Worm (Caenorhabditis elegans) whole organism, mixed stage, embryonic: ENCODE results near the gene F26D11.12.

Experiments
- M03D4.4 ChIP-seq: sonication (generic microtip); optimal IDR thresholded peaks from 2 replicates; lab custom pipeline; 2017; ENCODE audit warnings: mild to moderate bottlenecking, missing genetic modification characterization, missing compliant biosample characterization
- bed-3 ChIP-seq: fragments of 200-800 bp; sonication (Bioruptor generic); optimal IDR thresholded peaks from 3 replicates; lab custom pipeline; 2018; ENCODE audit warnings: mild to moderate bottlenecking, missing genetic modification characterization, moderate library complexity, missing compliant biosample characterization
- blmp-1 ChIP-seq: fragments of 150-350 bp; optimal IDR thresholded peaks from 2 replicates; lab custom pipeline; 2014; ENCODE audit warnings: missing biosample characterization, missing genetic modification characterization
- ceh-39 ChIP-seq: fragments of 150-350 bp; optimal IDR thresholded peaks from 2 replicates; lab custom pipeline; 2014; ENCODE audit warnings: missing biosample characterization, missing genetic modification characterization
- ceh-43 ChIP-seq: fragments of 200-800 bp; sonication (Bioruptor generic); optimal IDR thresholded peaks from 2 replicates; lab custom pipeline; 2018; ENCODE audit warnings: mild to moderate bottlenecking, missing genetic modification characterization, moderate library complexity, missing compliant biosample characterization
- ceh-83 ChIP-seq: fragments of 200-800 bp; sonication (Bioruptor generic); optimal IDR thresholded peaks from 2 replicates; lab custom pipeline; 2018; ENCODE audit warnings: mild to moderate bottlenecking, missing genetic modification characterization, missing compliant biosample characterization
- ces-1 ChIP-seq: fragments of 150-350 bp; optimal IDR thresholded peaks from 2 replicates; lab custom pipeline; 2014; ENCODE audit warnings: missing biosample characterization, missing genetic modification reagents, missing genetic modification characterization
- cnd-1 ChIP-seq: fragments of 200-800 bp; sonication (Bioruptor generic); optimal IDR thresholded peaks from 2 replicates; lab custom pipeline; 2018; ENCODE audit warnings: mild to moderate bottlenecking, missing genetic modification characterization, missing compliant biosample characterization
- drap-1 ChIP-seq: fragments of 200-800 bp; sonication (Bioruptor generic); optimal IDR thresholded peaks from 3 replicates; lab custom pipeline; 2018; ENCODE audit warnings: mild to moderate bottlenecking, missing genetic modification characterization, missing compliant biosample characterization
- elt-1 ChIP-seq: sonication (generic microtip); optimal IDR thresholded peaks from 2 replicates; lab custom pipeline; 2017; ENCODE audit warnings: missing genetic modification characterization, mild to moderate bottlenecking, missing compliant biosample characterization, antibody characterized with exemption, moderate library complexity, borderline replicate concordance; ENCODE audit not compliant: insufficient read depth
- elt-3 ChIP-seq: fragments of 150-350 bp; optimal IDR thresholded peaks from 2 replicates; lab custom pipeline; 2014; ENCODE audit warnings: missing biosample characterization, missing genetic modification characterization
- flh-1 ChIP-seq: fragments of 200-800 bp; sonication (Bioruptor generic); optimal IDR thresholded peaks from 2 replicates; lab custom pipeline; 2018; ENCODE audit warnings: mild to moderate bottlenecking, missing genetic modification characterization, moderate library complexity, missing compliant biosample characterization
- ham-2 ChIP-seq: fragments of 200-800 bp; sonication (Bioruptor generic); optimal IDR thresholded peaks from 2 replicates; lab custom pipeline; 2018; ENCODE audit warnings: mild to moderate bottlenecking, missing genetic modification characterization, missing compliant biosample characterization
- hlh-1 ChIP-seq: fragments of 150-350 bp; optimal IDR thresholded peaks from 2 replicates; lab custom pipeline; 2014; ENCODE audit warnings: missing biosample characterization, missing genetic modification reagents, missing genetic modification characterization
- lin-13 ChIP-seq: fragments of 150-350 bp; optimal IDR thresholded peaks from 2 replicates; lab custom pipeline; 2014; ENCODE audit warnings: missing biosample characterization, missing genetic modification characterization
- lin-32 ChIP-seq: fragments of 200-800 bp; sonication (Bioruptor generic); optimal IDR thresholded peaks from 2 replicates; lab custom pipeline; 2018; ENCODE audit warnings: mild to moderate bottlenecking, missing genetic modification characterization, missing compliant biosample characterization
- lsy-2 ChIP-seq: fragments of 150-350 bp; optimal IDR thresholded peaks from 2 replicates; lab custom pipeline; 2014; ENCODE audit warnings: missing biosample characterization, missing genetic modification characterization
- mab-5 ChIP-seq: fragments of 150-350 bp; optimal IDR thresholded peaks from 2 replicates; lab custom pipeline; 2014; ENCODE audit warnings: missing biosample characterization, missing genetic modification characterization
- mep-1 ChIP-seq: fragments of 150-350 bp; optimal IDR thresholded peaks from 2 replicates; lab custom pipeline; 2017; ENCODE audit warnings: missing biosample characterization, missing genetic modification reagents, missing genetic modification characterization, inconsistent platforms
- mls-2 ChIP-seq: sonication (generic microtip); optimal IDR thresholded peaks from 2 replicates; lab custom pipeline; 2016; ENCODE audit warnings: mild to moderate bottlenecking, missing genetic modification characterization, moderate library complexity, missing compliant biosample characterization
- nhr-12 ChIP-seq: fragments of 150-350 bp; optimal IDR thresholded peaks from 2 replicates; lab custom pipeline; 2014; ENCODE audit warnings: missing biosample characterization, missing genetic modification characterization
- nhr-2 ChIP-seq: fragments of 150-350 bp; optimal IDR thresholded peaks from 2 replicates; lab custom pipeline; 2014; ENCODE audit warnings: missing biosample characterization, missing genetic modification characterization
- nhr-237 ChIP-seq: fragments of 150-350 bp; optimal IDR thresholded peaks from 2 replicates; lab custom pipeline; 2014; ENCODE audit warnings: missing biosample characterization, missing genetic modification characterization
- nhr-28 ChIP-seq: fragments of 150-350 bp; optimal IDR thresholded peaks from 2 replicates; lab custom pipeline; 2014; ENCODE audit warnings: missing biosample characterization, missing genetic modification characterization
- nhr-76 ChIP-seq: sonication (generic microtip); optimal IDR thresholded peaks from 2 replicates; lab custom pipeline; 2017; ENCODE audit warnings: missing biosample characterization, missing genetic modification characterization
- pha-4 ChIP-seq: fragments of 150-350 bp; optimal IDR thresholded peaks from 2 replicates; lab custom pipeline; 2018; ENCODE audit warnings: missing biosample characterization, missing genetic modification reagents, missing genetic modification characterization
- sem-2 ChIP-seq: fragments of 200-800 bp; sonication (Bioruptor generic); optimal IDR thresholded peaks from 2 replicates; lab custom pipeline; 2018; ENCODE audit warnings: mild to moderate bottlenecking, missing genetic modification characterization, missing compliant biosample characterization
- snpc-4 ChIP-seq: fragments of 150-350 bp; optimal IDR thresholded peaks from 2 replicates; lab custom pipeline; 2014; ENCODE audit warnings: missing biosample characterization, missing genetic modification characterization
- sptf-1 ChIP-seq: sonication (generic microtip); optimal IDR thresholded peaks from 2 replicates; lab custom pipeline; 2017; ENCODE audit warnings: mild to moderate bottlenecking, missing genetic modification characterization, moderate library complexity, missing compliant biosample characterization
- tbx-8 ChIP-seq: fragments of 200-800 bp; sonication (Bioruptor generic); optimal IDR thresholded peaks from 2 replicates; lab custom pipeline; 2018; ENCODE audit warnings: mild to moderate bottlenecking, missing genetic modification characterization, moderate library complexity, missing compliant biosample characterization
- unc-120 ChIP-seq: sonication (generic microtip); optimal IDR thresholded peaks from 2 replicates; lab custom pipeline; 2017; ENCODE audit warnings: missing genetic modification characterization, missing compliant biosample characterization; ENCODE audit not compliant: poor library complexity, severe bottlenecking
- unc-39 ChIP-seq: fragments of 150-350 bp; optimal IDR thresholded peaks from 2 replicates; lab custom pipeline; 2014; ENCODE audit warnings: missing biosample characterization, missing genetic modification characterization
- unc-62 ChIP-seq: fragments of 150-350 bp; optimal IDR thresholded peaks from 2 replicates; lab custom pipeline; 2014; ENCODE audit warnings: missing biosample characterization, missing genetic modification reagents, missing genetic modification characterization
- zip-8 ChIP-seq: fragments of 150-350 bp; optimal IDR thresholded peaks from 2 replicates; lab custom pipeline; 2014; ENCODE audit warnings: missing biosample characterization, missing genetic modification characterization
- ztf-11 ChIP-seq: fragments of 150-350 bp; optimal IDR thresholded peaks from 2 replicates; lab custom pipeline; 2014; ENCODE audit warnings: missing biosample characterization, missing genetic modification characterization

The F26D11.12 gene

ce11 chrV:7955168-7955567 lies at the start of gene F26D11.12:
Gene F26D11.12 (minus strand): TSS chrV:7955312.
- TF ChIP-seq nhr-76 (no peak), ceh-83 (no peak), unc-39 (tag; lab: Kevin White, UChicago) (no peak), nhr-12 (tag; lab: Kevin White, UChicago) (no peak), elt-3 (tag; lab: Kevin White, UChicago) (no peak), bed-3 (GFP tag; lab: Kevin White, UChicago) (no peak), lin-32 (GFP tag; lab: Kevin White, UChicago) (no peak), ces-1 (GFP tag; lab: Kevin White, UChicago) (no peak), unc-62 (GFP tag; lab: Kevin White, UChicago) (no peak), flh-1 (GFP tag; lab: Kevin White, UChicago) (no peak), lsy-2 (no peak), pha-4 (tag; lab: Kevin White, UChicago) (no peak), mls-2 (no peak), zip-8 (tag; lab: Kevin White, UChicago) (no peak)

- no peak for TF ChIP-seq nhr-28 (tag; lab: Kevin White, UChicago)
- peak; percentile 28 for TF ChIP-seq sptf-1 (tag; lab: Kevin White, UChicago)
- no peak for TF ChIP-seq nhr-76
- TF ChIP-seq ces-1 (GFP tag; lab: Kevin White, UChicago): peak; percentile 82
- TF ChIP-seq ham-2: no peak
- no peak for TF ChIP-seq lin-32 (GFP tag; lab: Kevin White, UChicago)
- no peak for TF ChIP-seq nhr-2 (tag; lab: Kevin White, UChicago)
- TF ChIP-seq ceh-43: no peak
- TF ChIP-seq flh-1 (GFP tag; lab: Kevin White, UChicago): no peak
- TF ChIP-seq ceh-39: no peak
- TF ChIP-seq pha-4 (tag; lab: Kevin White, UChicago): peak; percentile 7
- TF ChIP-seq nhr-12 (tag; lab: Kevin White, UChicago): no peak
- TF ChIP-seq sem-2 (GFP tag; lab: Kevin White, UChicago): no peak
- no peak for TF ChIP-seq tbx-8 (GFP tag; lab: Kevin White, UChicago)
- peak; percentile 55 for TF ChIP-seq mls-2
- TF ChIP-seq blmp-1 (tag; lab: Kevin White, UChicago): peak; percentile 55
- no peak for TF ChIP-seq elt-3 (tag; lab: Kevin White, UChicago)
- TF ChIP-seq unc-39 (tag; lab: Kevin White, UChicago): no peak
- no peak for TF ChIP-seq lin-13
- TF ChIP-seq cnd-1: no peak
- TF ChIP-seq zip-8 (tag; lab: Kevin White, UChicago): no peak
- TF ChIP-seq snpc-4 (tag; lab: Kevin White, UChicago): no peak
- TF ChIP-seq ceh-83: no peak
- peak; percentile 85 for TF ChIP-seq unc-62 (GFP tag; lab: Kevin White, UChicago)
- TF ChIP-seq nhr-237: peak; percentile 69
- peak; percentile 43 for TF ChIP-seq mep-1 (tag; lab: Kevin White, UChicago)
- TF ChIP-seq ztf-11: no peak
- no peak for TF ChIP-seq bed-3 (GFP tag; lab: Kevin White, UChicago)
- peak; percentile 85 for TF ChIP-seq hlh-1 (tag; lab: Kevin White, UChicago)
- TF ChIP-seq M03D4.4 (tag; lab: Kevin White, UChicago): no peak
- peak; percentile 42 for TF ChIP-seq lsy-2
- no peak for TF ChIP-seq elt-1 (tag; lab: Kevin White, UChicago)
- peak; percentile 2 for TF ChIP-seq mab-5 (tag; lab: Kevin White, UChicago)
- peak; percentile 98 for TF ChIP-seq unc-120 (tag; lab: Kevin White, UChicago)
- TF ChIP-seq drap-1 (GFP tag; lab: Kevin White, UChicago): peak; percentile 39
These were observed 45.9 kb upstream of the F26D11.12 start, which contains the start of gene Y97E10AR.1 for ce11 chrV:8000929-8001513. Gene Y97E10AR.1 (plus strand): TSS chrV:8001463.

- TF ChIP-seq pha-4 (tag; lab: Kevin White, UChicago) (no peak), hlh-1 (tag; lab: Kevin White, UChicago) (peak; percentile 26)
These were observed 40.8 kb upstream of the F26D11.12 start, which contains the start of gene Y97E10AR.2 for ce11 chrV:7995878-7996277. Gene Y97E10AR.2 (plus strand): TSS chrV:7996178.
